Worm (Caenorhabditis elegans): ENCODE measurements around the gene pitr-5.
A peak's percentile ranks its signal among the peaks of the same experiment; 100 is the strongest.

Gene pitr-5

ce11 chrV:7237133-7237532, 52.5 kb downstream of the pitr-5 start, which contains the start of gene hyls-1 (continued):
- TF ChIP-seq tlf-1 (GFP tag; optimal IDR thresholded peaks at IDR 0.05): peak; percentile 63
- peak; percentile 33 for TF ChIP-seq ceh-27 (GFP tag; optimal IDR thresholded peaks at IDR 0.05)
- TF ChIP-seq madf-8 (GFP tag; conservative IDR thresholded peaks at IDR 0.05): peak; percentile 64
- TF ChIP-seq nfya-1 (tag; optimal IDR thresholded peaks at IDR 0.05; ENCODE audit: borderline replicate concordance, insufficient read depth): no peak
- TF ChIP-seq xnd-1 (tag; optimal IDR thresholded peaks at IDR 0.05): peak; percentile 56
- no peak for TF ChIP-seq F57A8.1 (GFP tag; optimal IDR thresholded peaks at IDR 0.05)
- no peak for TF ChIP-seq F10E7.11 (tag; optimal IDR thresholded peaks at IDR 0.05)
- TF ChIP-seq madf-3 (GFP tag; IDR thresholded peaks at IDR 0.05): peak; percentile 89; the same call in 1 of the 2 replicates
- no peak for TF ChIP-seq let-526 (GFP tag; IDR thresholded peaks at IDR 0.05)
- TF ChIP-seq F39B2.1 (GFP tag; IDR thresholded peaks at IDR 0.05): peak; percentile 20; the same call in 1 of the 2 replicates
- TF ChIP-seq egrh-3 (GFP tag; IDR thresholded peaks at IDR 0.05): no peak
- TF ChIP-seq ceh-100 (GFP tag; IDR thresholded peaks at IDR 0.05): peak; percentile 74
- no peak for TF ChIP-seq fkh-3 (tag; optimal IDR thresholded peaks at IDR 0.05)
- peak; percentile 85 for TF ChIP-seq dpl-1 (GFP tag; optimal IDR thresholded peaks at IDR 0.05)
- peak; percentile 65; the same call in 1 of the 2 replicates for TF ChIP-seq Y53G8AR.9 (GFP tag; conservative IDR thresholded peaks at IDR 0.05)
- TF ChIP-seq snpc-1.3 (tag; optimal IDR thresholded peaks at IDR 0.05; ENCODE audit: insufficient read depth): peak; percentile 44
- TF ChIP-seq nhr-120 (GFP tag; IDR thresholded peaks at IDR 0.05): no peak
- no peak; the same call in 1 of the 2 replicates for TF ChIP-seq lir-1 (GFP tag; conservative IDR thresholded peaks at IDR 0.05)
- TF ChIP-seq F23B12.7 (tag; optimal IDR thresholded peaks at IDR 0.05; ENCODE audit: insufficient read depth): peak; percentile 91
- TF ChIP-seq cebp-1 (GFP tag; IDR thresholded peaks at IDR 0.05): no peak
- peak; percentile 71 for TF ChIP-seq cebp-1 (tag; optimal IDR thresholded peaks at IDR 0.05)
- no peak for TF ChIP-seq mxl-1 (tag; optimal IDR thresholded peaks at IDR 0.05)
- peak; percentile 60 for TF ChIP-seq lsl-1 (GFP tag; optimal IDR thresholded peaks at IDR 0.05)
- no peak for TF ChIP-seq bed-1 (GFP tag; IDR thresholded peaks at IDR 0.05)
- no peak for TF ChIP-seq atf-7 (tag; optimal IDR thresholded peaks at IDR 0.05)
- TF ChIP-seq F33H1.4 (GFP tag; IDR thresholded peaks at IDR 0.05): peak; percentile 63
- no peak for TF ChIP-seq ceh-79 (tag; optimal IDR thresholded peaks at IDR 0.05)
- TF ChIP-seq sptf-2 (GFP tag; optimal IDR thresholded peaks at IDR 0.05): no peak
- peak; percentile 83 for TF ChIP-seq D2030.7 (GFP tag; IDR thresholded peaks at IDR 0.05)
- no peak for TF ChIP-seq ztf-26 (tag; optimal IDR thresholded peaks at IDR 0.05)
- TF ChIP-seq B0035.1 (tag; optimal IDR thresholded peaks at IDR 0.05): no peak
- TF ChIP-seq T07F8.4 (tag; optimal IDR thresholded peaks at IDR 0.05): no peak
- peak; percentile 77 for TF ChIP-seq ceh-91 (GFP tag; IDR thresholded peaks at IDR 0.05)
- TF ChIP-seq Y95B8A.8 (GFP tag; IDR thresholded peaks at IDR 0.05): no peak
- peak; percentile 34 for TF ChIP-seq snpc-3.4 (tag; optimal IDR thresholded peaks at IDR 0.05)
- TF ChIP-seq dox-1 (GFP tag; IDR thresholded peaks at IDR 0.05): peak; percentile 76
- TF ChIP-seq ztf-22 (GFP tag; optimal IDR thresholded peaks at IDR 0.05): no peak
- no peak for TF ChIP-seq die-1 (tag; optimal IDR thresholded peaks at IDR 0.05)
- TF ChIP-seq madf-6 (GFP tag; IDR thresholded peaks at IDR 0.05): peak; percentile 88
- TF ChIP-seq hlh-12 (tag; optimal IDR thresholded peaks at IDR 0.05): no peak
- TF ChIP-seq F49E8.2 (tag; optimal IDR thresholded peaks at IDR 0.05; ENCODE audit: insufficient read depth): no peak
- TF ChIP-seq sdz-38 (tag; optimal IDR thresholded peaks at IDR 0.05): no peak
- TF ChIP-seq B0019.2 (GFP tag; conservative IDR thresholded peaks at IDR 0.05): 0 out of 2 replicates have a peak, but pooled peaks have one; percentile 12
- peak; percentile 71 for TF ChIP-seq rcor-1 (GFP tag; IDR thresholded peaks at IDR 0.05)
- peak; percentile 72 for TF ChIP-seq lin-40 (tag; optimal IDR thresholded peaks at IDR 0.05)
- 0 out of 2 replicates have a peak, but pooled peaks have one; percentile 40 for TF ChIP-seq B0336.3 (GFP tag; IDR thresholded peaks at IDR 0.05)
- no peak for TF ChIP-seq aptf-2 (GFP tag; conservative IDR thresholded peaks at IDR 0.05)
- TF ChIP-seq ekl-4 (GFP tag; IDR thresholded peaks at IDR 0.05): peak; percentile 63
- no peak for TF ChIP-seq nhr-179 (tag; optimal IDR thresholded peaks at IDR 0.05)
